Worm (Caenorhabditis elegans) whole organism, L4 larva: Measurements from ENCODE around the gene F54E12.2.
A peak's percentile ranks its signal among the peaks of the same experiment; 100 is the strongest.

Experiments used
- F10B5.3 ChIP-seq: sonication (generic microtip); optimal IDR thresholded peaks from 2 replicates; lab custom pipeline; 2016; ENCODE audit warnings: mild to moderate bottlenecking, missing genetic modification characterization, missing compliant biosample characterization
- F49E8.2 ChIP-seq: sonication (generic microtip); optimal IDR thresholded peaks from 2 replicates; lab custom pipeline; 2016; ENCODE audit warnings: missing compliant biosample characterization, mild to moderate bottlenecking, missing genetic modification characterization, borderline replicate concordance
- Y105C5A.15 ChIP-seq: fragments of 200-800 bp; sonication (Bioruptor generic); IDR thresholded peaks from 2 replicates; pipeline ENCODE4 v1.3.6; 2022; ENCODE audit warnings: missing genetic modification characterization, missing compliant biosample characterization
- ZK546.5 ChIP-seq, 2 experiments: sonication (generic microtip); optimal IDR thresholded peaks; 2 replicates each; lab custom pipeline; 2017; ENCODE audit warnings: missing biosample characterization in 2 of 2, missing genetic modification characterization in 2 of 2
- ama-1 ChIP-seq: fragments of 150-350 bp; optimal IDR thresholded peaks from 2 replicates; lab custom pipeline; 2014; ENCODE audit warnings: inconsistent platforms, mixed read lengths
- arid-1 ChIP-seq: fragments of 200-800 bp; sonication (Bioruptor generic); conservative IDR thresholded peaks from 2 replicates; pipeline ENCODE4 v1.3.6; 2022; ENCODE audit warnings: missing genetic modification reagents, missing genetic modification characterization, missing compliant biosample characterization
- cey-2 ChIP-seq: sonication (generic microtip); optimal IDR thresholded peaks from 3 replicates; lab custom pipeline; 2017; ENCODE audit warnings: missing genetic modification characterization, mild to moderate bottlenecking, missing compliant biosample characterization, antibody characterized with exemption, borderline replicate concordance; ENCODE audit not compliant: insufficient read depth
- daf-12 ChIP-seq: fragments of 150-350 bp; optimal IDR thresholded peaks from 2 replicates; lab custom pipeline; 2014; ENCODE audit warnings: missing biosample characterization, missing genetic modification reagents, missing genetic modification characterization
- daf-16 ChIP-seq, 3 experiments: sonication (generic microtip); optimal IDR thresholded peaks; 2 replicates each; lab custom pipeline; 2016 to 2017; ENCODE audit warnings: missing genetic modification characterization in 3 of 3, missing genetic modification reagents in 3 of 3, mild to moderate bottlenecking in 2 of 3, missing compliant biosample characterization in 2 of 3, missing biosample characterization in 1 of 3, moderate library complexity in 1 of 3
- dve-1 ChIP-seq: sonication (generic microtip); optimal IDR thresholded peaks from 2 replicates; lab custom pipeline; 2017; ENCODE audit warnings: antibody characterized with exemption, mild to moderate bottlenecking, missing genetic modification characterization, missing compliant biosample characterization; ENCODE audit not compliant: insufficient read depth
- egl-43 ChIP-seq: fragments of 200-800 bp; sonication (Bioruptor generic); IDR thresholded peaks from 2 replicates; pipeline ENCODE4 v1.3.6; 2022; ENCODE audit warnings: missing genetic modification reagents, missing genetic modification characterization, missing compliant biosample characterization
- fkh-10 ChIP-seq: fragments of 150-350 bp; optimal IDR thresholded peaks from 2 replicates; lab custom pipeline; 2014; ENCODE audit warnings: missing biosample characterization, missing genetic modification reagents, missing genetic modification characterization
- gei-8 ChIP-seq: fragments of 200-800 bp; sonication (Bioruptor generic); optimal IDR thresholded peaks from 2 replicates; lab custom pipeline; 2018; ENCODE audit warnings: mild to moderate bottlenecking, missing genetic modification characterization, missing compliant biosample characterization
- hif-1 ChIP-seq, 2 experiments: sonication (generic microtip); optimal IDR thresholded peaks; 2 replicates each; lab custom pipeline; 2016 to 2017; ENCODE audit warnings: missing compliant biosample characterization in 2 of 2, missing genetic modification characterization in 2 of 2, missing genetic modification reagents in 2 of 2, missing genotype in 2 of 2, mild to moderate bottlenecking in 1 of 2
- hlh-30 ChIP-seq: sonication (generic microtip); optimal IDR thresholded peaks from 2 replicates; lab custom pipeline; 2017; ENCODE audit warnings: antibody characterized with exemption, mild to moderate bottlenecking, missing genetic modification characterization, missing compliant biosample characterization; ENCODE audit not compliant: insufficient read depth
- hmg-1.1 ChIP-seq: fragments of 200-800 bp; sonication (Bioruptor generic); IDR thresholded peaks from 2 replicates; pipeline ENCODE4 v1.3.6; 2022; ENCODE audit warnings: missing genetic modification reagents, missing genetic modification characterization, missing compliant biosample characterization
- lin-1 ChIP-seq: fragments of 200-800 bp; sonication (Bioruptor generic); IDR thresholded peaks from 2 replicates; pipeline ENCODE4 v1.3.6; 2022; ENCODE audit warnings: missing genetic modification reagents, missing genetic modification characterization, missing compliant biosample characterization
- lir-3 ChIP-seq: sonication (generic microtip); optimal IDR thresholded peaks from 2 replicates; lab custom pipeline; 2016; ENCODE audit warnings: mild to moderate bottlenecking, missing genetic modification characterization, missing compliant biosample characterization
- lsy-2 ChIP-seq, 2 experiments: fragments of 150-350 bp in 1 of 2; sonication (generic microtip) in 1 of 2; optimal IDR thresholded peaks; 2 replicates each; lab custom pipeline; 2014 to 2017; ENCODE audit warnings: missing biosample characterization in 2 of 2, missing genetic modification characterization in 2 of 2
- mdl-1 ChIP-seq, 2 experiments: fragments of 150-350 bp in 1 of 2; sonication (generic microtip) in 1 of 2; optimal IDR thresholded peaks; 2 replicates each; lab custom pipeline; 2014 to 2017; ENCODE audit warnings: missing biosample characterization in 2 of 2, missing genetic modification characterization in 2 of 2
- mep-1 ChIP-seq: fragments of 150-350 bp; sonication (generic microtip); optimal IDR thresholded peaks from 3 replicates; lab custom pipeline; 2014; ENCODE audit warnings: missing biosample characterization, missing genetic modification characterization
- mes-2 ChIP-seq: sonication (generic microtip); optimal IDR thresholded peaks from 2 replicates; lab custom pipeline; 2016; ENCODE audit warnings: missing genotype, mild to moderate bottlenecking, missing genetic modification characterization, missing compliant biosample characterization; ENCODE audit not compliant: poor library complexity, severe bottlenecking
- nhr-28 ChIP-seq: fragments of 150-350 bp; optimal IDR thresholded peaks from 2 replicates; lab custom pipeline; 2014; ENCODE audit warnings: missing biosample characterization, missing genetic modification characterization
- nhr-48 ChIP-seq: sonication (generic microtip); optimal IDR thresholded peaks from 2 replicates; lab custom pipeline; 2016; ENCODE audit warnings: mild to moderate bottlenecking, missing genetic modification characterization, missing compliant biosample characterization
- nhr-6 ChIP-seq: fragments of 150-350 bp; optimal IDR thresholded peaks from 2 replicates; lab custom pipeline; 2014; ENCODE audit warnings: missing biosample characterization, missing genetic modification characterization
- pqm-1 ChIP-seq: sonication (generic microtip); optimal IDR thresholded peaks from 2 replicates; lab custom pipeline; 2017; ENCODE audit warnings: missing biosample characterization, missing genetic modification characterization
- saeg-2 ChIP-seq: fragments of 200-800 bp; sonication (Bioruptor generic); IDR thresholded peaks from 2 replicates; pipeline ENCODE4 v1.3.6; 2022; ENCODE audit warnings: missing genetic modification reagents, missing genetic modification characterization, missing compliant biosample characterization
- set-16 ChIP-seq: fragments of 200-800 bp; sonication (Bioruptor generic); IDR thresholded peaks from 2 replicates; pipeline ENCODE4 v1.3.6; 2022; ENCODE audit warnings: missing genetic modification reagents, missing genetic modification characterization, missing compliant biosample characterization
- snpc-1.2 ChIP-seq: fragments of 200-800 bp; sonication (Bioruptor generic); IDR thresholded peaks from 2 replicates; pipeline ENCODE4 v1.3.6; 2022; ENCODE audit warnings: missing genetic modification reagents, missing genetic modification characterization, missing compliant biosample characterization
- snpc-4 ChIP-seq: fragments of 150-350 bp; optimal IDR thresholded peaks from 2 replicates; lab custom pipeline; 2014; ENCODE audit warnings: missing biosample characterization, missing genetic modification characterization
- spr-1 ChIP-seq: sonication (generic microtip); optimal IDR thresholded peaks from 2 replicates; lab custom pipeline; 2016; ENCODE audit warnings: mild to moderate bottlenecking, missing genetic modification characterization, missing compliant biosample characterization
- spr-3 ChIP-seq: fragments of 200-800 bp; sonication (Bioruptor generic); optimal IDR thresholded peaks from 2 replicates; lab custom pipeline; 2018; ENCODE audit warnings: mild to moderate bottlenecking, missing genetic modification characterization, missing compliant biosample characterization
- tra-1 ChIP-seq: fragments of 200-800 bp; sonication (Bioruptor generic); IDR thresholded peaks from 2 replicates; pipeline ENCODE4 v1.3.6; 2022; ENCODE audit warnings: missing genetic modification reagents, missing genetic modification characterization, missing compliant biosample characterization
- zfp-3 ChIP-seq: fragments of 200-800 bp; sonication (Bioruptor generic); conservative IDR thresholded peaks from 2 replicates; pipeline ENCODE4 v1.3.6; 2022; ENCODE audit warnings: missing genetic modification reagents, missing genetic modification characterization, missing compliant biosample characterization
- zip-2 ChIP-seq: fragments of 150-350 bp; optimal IDR thresholded peaks from 2 replicates; lab custom pipeline; 2014; ENCODE audit warnings: missing biosample characterization, missing genetic modification characterization
- ztf-7 ChIP-seq: fragments of 150-350 bp; optimal IDR thresholded peaks from 2 replicates; lab custom pipeline; 2014; ENCODE audit warnings: missing biosample characterization, missing genetic modification characterization

The F54E12.2 gene

DNA sequence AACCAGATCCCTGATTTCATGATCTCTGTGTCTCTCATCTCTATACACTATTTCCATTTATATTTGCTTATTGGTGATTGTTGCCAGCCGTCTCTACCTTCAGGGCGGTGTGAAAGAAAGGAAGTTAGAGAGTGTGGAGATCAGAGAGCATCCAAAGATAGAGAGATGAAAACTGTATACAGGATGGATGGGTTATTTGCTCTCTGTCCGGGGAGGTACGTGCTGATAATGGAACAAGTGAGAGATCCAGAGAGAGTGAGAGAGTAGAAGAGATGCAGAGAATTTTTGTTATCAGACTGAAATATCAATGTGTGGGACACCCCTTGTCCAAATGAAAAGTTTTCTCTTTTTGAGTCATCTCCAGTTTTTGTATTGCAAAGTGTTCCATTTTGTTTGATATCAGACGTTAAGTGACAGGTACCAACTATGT is 52.9 kb downstream of the F54E12.2 start (continued):
- TF ChIP-seq lir-3 (no peak), gei-8 (GFP tag; lab: Kevin White, UChicago) (no peak), mep-1 (tag; lab: Kevin White, UChicago) (no peak), tra-1 (GFP tag; lab: Robert Waterston, UW) (peak; percentile 85), mes-2 (tag; lab: Kevin White, UChicago) (peak; percentile 36), ztf-7 (tag; lab: Kevin White, UChicago) (no peak), pqm-1 (tag; lab: Kevin White, UChicago) (peak; percentile 95), saeg-2 (GFP tag; lab: Robert Waterston, UW) (0 out of 2 replicates have a peak, but pooled peaks have one; percentile 29), nhr-28 (tag; lab: Kevin White, UChicago) (peak; percentile 70), cey-2 (no peak), snpc-1.2 (no peak), hlh-30 (peak; percentile 28), mdl-1 (tag; optimal IDR thresholded peaks at IDR 0.05; lab: Kevin White, UChicago) (peak in 1 of 2 experiments; percentile 58), dve-1 (tag; lab: Kevin White, UChicago) (peak; percentile 93), daf-16 (GFP tag; optimal IDR thresholded peaks at IDR 0.05; lab: Kevin White, UChicago) (peak in 1 of 2 experiments; percentile 92), daf-16 (tag; optimal IDR thresholded peaks at IDR 0.05; lab: Kevin White, UChicago) (peak; percentile 91), ZK546.5 (tag; optimal IDR thresholded peaks at IDR 0.05; lab: Kevin White, UChicago) (no peak), egl-43 (GFP tag; lab: Robert Waterston, UW) (no peak), spr-1 (no peak), Y105C5A.15 (GFP tag; lab: Robert Waterston, UW) (no peak), hmg-1.1 (GFP tag; lab: Robert Waterston, UW) (no peak), snpc-4 (tag; lab: Kevin White, UChicago) (no peak), lsy-2 (tag; optimal IDR thresholded peaks at IDR 0.05; lab: Kevin White, UChicago) (no peak), F10B5.3 (tag; lab: Kevin White, UChicago) (peak; percentile 28), hif-1 (tag; optimal IDR thresholded peaks at IDR 0.05; lab: Kevin White, UChicago) (peak in 1 of 2 experiments; percentile 59), nhr-48 (peak; percentile 84), set-16 (no peak), daf-12 (no peak), F49E8.2 (tag; lab: Kevin White, UChicago) (no peak), lin-1 (GFP tag; lab: Robert Waterston, UW) (peak; percentile 92), fkh-10 (no peak), nhr-6 (tag; lab: Kevin White, UChicago) (peak; percentile 83), spr-3 (GFP tag; lab: Kevin White, UChicago) (no peak), arid-1 (GFP tag; lab: Robert Waterston, UW) (no peak), zip-2 (no peak), ama-1 (lab: Kevin White, UChicago) (no peak), zfp-3 (GFP tag; lab: Robert Waterston, UW) (no peak)
- TF ChIP-seq, all 104 proteins: peak for 28
